Fruit fly (Drosophila melanogaster): ENCODE measurements around the gene Smr.

Smr gene

dm6 chrX:12658999-12659560 is 83.3 kb downstream of the Smr start, which contains the start of gene Tis11 (continued):
- TF ChIP-seq zfh1 (GFP tag; IDR thresholded peaks at IDR 0.05) (0 out of 3 replicates have a peak, but pooled peaks have one; percentile 38), HmgZ (tag; optimal IDR thresholded peaks at IDR 0.05) (peak; percentile 12), CTCF (GFP tag; optimal IDR thresholded peaks at IDR 0.05) (peak; percentile 71), tgo (GFP tag; IDR thresholded peaks at IDR 0.05) (no peak), CG8924 (tag; optimal IDR thresholded peaks at IDR 0.05) (peak; percentile 19), CG13775 (GFP tag; optimal IDR thresholded peaks at IDR 0.05) (peak; percentile 1), Dfd (GFP tag; optimal IDR thresholded peaks at IDR 0.05) (no peak), CG6654 (GFP tag; optimal IDR thresholded peaks at IDR 0.05) (no peak), Scr (GFP tag; IDR thresholded peaks at IDR 0.05; ENCODE audit: partially characterized antibody) (peak; percentile 56), sqz (GFP tag; optimal IDR thresholded peaks at IDR 0.05) (peak; percentile 25), CG1024 (GFP tag; IDR thresholded peaks at IDR 0.05) (0 out of 2 replicates have a peak, but pooled peaks have one; percentile 6), jumu (GFP tag; optimal IDR thresholded peaks at IDR 0.05) (no peak), Hmr (GFP tag; optimal IDR thresholded peaks at IDR 0.05) (peak; percentile 58), CG11085 (GFP tag; IDR thresholded peaks at IDR 0.05) (peak; percentile 42; the same call in 1 of the 2 replicates), so (GFP tag; IDR thresholded peaks at IDR 0.05) (peak; percentile 55; the same call in 1 of the 3 replicates), schlank (tag; optimal IDR thresholded peaks at IDR 0.05) (no peak), CG2712 (tag; optimal IDR thresholded peaks at IDR 0.05) (peak; percentile 16), pnt (GFP tag; optimal IDR thresholded peaks at IDR 0.05) (no peak), CG12299 (tag; optimal IDR thresholded peaks at IDR 0.05) (peak; percentile 29), CG13424 (tag; optimal IDR thresholded peaks at IDR 0.05) (no peak), unc-4 (GFP tag; IDR thresholded peaks at IDR 0.05; ENCODE audit: partially characterized antibody) (peak; percentile 55), CG11560 (tag; IDR thresholded peaks at IDR 0.05) (peak; percentile 70; the same call in 2 of the 3 replicates), CG15011 (GFP tag; optimal IDR thresholded peaks at IDR 0.05) (no peak), CG2120 (GFP tag; optimal IDR thresholded peaks at IDR 0.05) (peak; percentile 40), wek (GFP tag; optimal IDR thresholded peaks at IDR 0.05) (peak; percentile 31), grn (GFP tag; optimal IDR thresholded peaks at IDR 0.05) (peak; percentile 31), zen (tag; optimal IDR thresholded peaks at IDR 0.05) (no peak), mirr (GFP tag; optimal IDR thresholded peaks at IDR 0.05) (peak; percentile 1), CG10543 (GFP tag; optimal IDR thresholded peaks at IDR 0.05) (peak; percentile 41), HmgD (GFP tag; optimal IDR thresholded peaks at IDR 0.05) (peak; percentile 62), crp (GFP tag; optimal IDR thresholded peaks at IDR 0.05) (no peak), pzg (GFP tag; optimal IDR thresholded peaks at IDR 0.05) (peak; percentile 86), pros (GFP tag; optimal IDR thresholded peaks at IDR 0.05) (no peak), CG30020 (tag; optimal IDR thresholded peaks at IDR 0.05) (no peak), rib (GFP tag; IDR thresholded peaks at IDR 0.05) (peak; percentile 61), CG9727 (GFP tag; optimal IDR thresholded peaks at IDR 0.05) (no peak), Dll (GFP tag; IDR thresholded peaks at IDR 0.05; ENCODE audit: partially characterized antibody) (0 out of 4 replicates have a peak, but pooled peaks have one; percentile 27), gem (tag; optimal IDR thresholded peaks at IDR 0.05) (no peak), Lpt (GFP tag; optimal IDR thresholded peaks at IDR 0.05) (no peak), Ravus (GFP tag; IDR thresholded peaks at IDR 0.05) (no peak), abd-A (tag; optimal IDR thresholded peaks at IDR 0.05) (no peak), CG6791 (GFP tag; IDR thresholded peaks at IDR 0.05; ENCODE audit: partially characterized antibody) (peak; percentile 21; the same call in 1 of the 3 replicates), crol (GFP tag; IDR thresholded peaks at IDR 0.05) (no peak), CG10209 (GFP tag; optimal IDR thresholded peaks at IDR 0.05) (peak; percentile 9), CG32772 (GFP tag; IDR thresholded peaks at IDR 0.05) (no peak), CG3847 (GFP tag; IDR thresholded peaks at IDR 0.05) (peak; percentile 70), sr (GFP tag; IDR thresholded peaks at IDR 0.05) (peak; percentile 23; the same call in 1 of the 3 replicates), Fer3 (tag; optimal IDR thresholded peaks at IDR 0.05) (no peak), Rfx (GFP tag; IDR thresholded peaks at IDR 0.05) (peak; percentile 39; the same call in 1 of the 2 replicates)
